Worm (Caenorhabditis elegans) whole organism, midembryonic: ENCODE data around the gene nlp-61.

Experiments used
- T22C8.4 ChIP-seq: fragments of 200-800 bp; sonication (Bioruptor generic); IDR thresholded peaks from 2 replicates; pipeline ENCODE4 v1.3.6; 2022; ENCODE audit warnings: missing genetic modification characterization, missing compliant biosample characterization
- cog-1 ChIP-seq: sonication (generic microtip); optimal IDR thresholded peaks from 2 replicates; lab custom pipeline; 2016; ENCODE audit warnings: missing genetic modification characterization, missing compliant biosample characterization
- flt-1 ChIP-seq: fragments of 200-800 bp; sonication (Bioruptor generic); IDR thresholded peaks from 2 replicates; pipeline ENCODE4 v1.3.6; 2022; ENCODE audit warnings: missing genetic modification characterization, missing compliant biosample characterization
- klf-2 ChIP-seq: fragments of 200-800 bp; sonication (Bioruptor generic); conservative IDR thresholded peaks from 2 replicates; pipeline ENCODE4 v1.3.6; 2022; ENCODE audit warnings: missing genetic modification reagents, missing genetic modification characterization, missing compliant biosample characterization
- med-1 ChIP-seq: sonication (generic microtip); optimal IDR thresholded peaks from 2 replicates; lab custom pipeline; 2017; ENCODE audit warnings: missing genetic modification characterization, mild to moderate bottlenecking, missing compliant biosample characterization, antibody characterized with exemption, missing genetic modification reagents; ENCODE audit not compliant: insufficient read depth
- ref-1 ChIP-seq: fragments of 200-800 bp; sonication (Bioruptor generic); conservative IDR thresholded peaks from 2 replicates; pipeline ENCODE4 v1.3.6; 2022; ENCODE audit warnings: missing genetic modification reagents, missing genetic modification characterization, missing compliant biosample characterization
- tab-1 ChIP-seq: fragments of 200-800 bp; sonication (Bioruptor generic); IDR thresholded peaks from 2 replicates; pipeline ENCODE4 v1.3.6; 2022; ENCODE audit warnings: missing genetic modification characterization, missing compliant biosample characterization
- ztf-23 ChIP-seq: fragments of 200-800 bp; sonication (Bioruptor generic); IDR thresholded peaks from 2 replicates; pipeline ENCODE4 v1.3.6; 2022; ENCODE audit warnings: missing genetic modification reagents, missing genetic modification characterization, missing compliant biosample characterization
- ztf-29 ChIP-seq: fragments of 200-800 bp; sonication (Bioruptor generic); IDR thresholded peaks from 2 replicates; pipeline ENCODE4 v1.3.6; 2022; ENCODE audit warnings: missing genetic modification reagents, missing genetic modification characterization, missing compliant biosample characterization

The nlp-61 gene

DNA sequence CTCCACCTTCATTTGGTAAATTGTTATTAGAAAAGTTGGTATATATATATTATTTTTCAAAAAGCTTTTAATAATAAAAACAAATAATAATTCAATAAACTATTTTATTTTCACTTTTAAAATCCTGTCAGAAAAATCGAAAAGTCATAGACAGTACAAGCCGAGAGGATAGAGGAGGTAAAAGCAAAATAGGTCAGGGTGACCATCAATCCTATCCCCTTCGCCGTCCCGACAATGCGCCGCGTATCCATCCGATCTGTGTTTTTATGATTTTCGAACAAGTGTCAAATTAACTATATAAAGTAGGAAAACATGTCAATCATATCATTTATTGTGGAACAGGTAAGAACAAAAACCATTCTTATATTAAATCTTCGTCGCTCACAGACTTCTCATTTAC lies 38.0 kb downstream of the nlp-61 start:
- no peak for TF ChIP-seq cog-1
- TF ChIP-seq ztf-23 (GFP tag; lab: Robert Waterston, UW) = no peak
- no peak for TF ChIP-seq med-1 (GFP tag; lab: Kevin White, UChicago)
- no peak for TF ChIP-seq ztf-29 (GFP tag; lab: Robert Waterston, UW)
- TF ChIP-seq ref-1 (GFP tag; lab: Robert Waterston, UW) = no peak
- TF ChIP-seq flt-1 (GFP tag; lab: Robert Waterston, UW) = no peak
- no peak for TF ChIP-seq tab-1 (GFP tag; lab: Robert Waterston, UW)
- no peak for TF ChIP-seq T22C8.4
- TF ChIP-seq klf-2 (GFP tag; lab: Robert Waterston, UW) = no peak

DNA sequence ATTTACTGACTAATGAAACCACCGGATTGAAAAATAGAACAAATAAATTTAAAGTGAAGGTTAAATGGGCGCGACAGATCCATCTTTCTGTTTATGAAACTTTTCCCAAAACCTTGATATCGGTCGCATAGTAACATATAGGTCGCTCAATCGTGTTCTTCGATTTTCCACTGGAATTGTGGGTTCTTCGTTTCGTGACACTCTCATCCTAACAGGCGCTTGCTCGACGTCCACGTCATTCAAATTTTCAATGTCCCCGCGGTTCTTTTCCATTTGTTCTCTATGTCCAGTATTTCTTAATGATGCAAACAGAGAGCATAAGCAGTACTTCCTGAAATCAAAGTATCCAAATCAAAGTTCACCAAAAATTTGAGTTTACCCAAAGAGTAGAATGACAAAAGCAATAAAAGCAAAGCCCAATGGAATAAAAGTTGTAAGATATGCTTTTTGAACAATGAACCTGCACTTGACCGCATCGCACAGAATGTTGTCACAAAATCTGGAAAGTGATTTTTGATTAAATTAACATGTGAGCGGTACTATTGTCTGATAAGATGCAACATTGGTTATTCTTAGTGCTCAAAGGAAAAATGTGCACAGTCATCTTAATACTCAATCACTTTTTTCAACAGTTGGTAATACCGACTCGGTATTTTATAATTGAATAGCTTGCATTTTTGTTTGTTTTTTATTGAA lies 40.1 kb downstream of the nlp-61 start, which contains the start of gene F27D9.13:
Gene F27D9.13 (minus strand): TSS at position 51 of the 696 bp plus-strand sequence.
- no peak for TF ChIP-seq cog-1
- no peak for TF ChIP-seq ref-1 (GFP tag; lab: Robert Waterston, UW)
- no peak for TF ChIP-seq tab-1 (GFP tag; lab: Robert Waterston, UW)
- no peak for TF ChIP-seq T22C8.4
- no peak for TF ChIP-seq klf-2 (GFP tag; lab: Robert Waterston, UW)
- no peak for TF ChIP-seq ztf-23 (GFP tag; lab: Robert Waterston, UW)
- TF ChIP-seq flt-1 (GFP tag; lab: Robert Waterston, UW) = no peak
- no peak for TF ChIP-seq med-1 (GFP tag; lab: Kevin White, UChicago)
- TF ChIP-seq ztf-29 (GFP tag; lab: Robert Waterston, UW) = no peak

DNA sequence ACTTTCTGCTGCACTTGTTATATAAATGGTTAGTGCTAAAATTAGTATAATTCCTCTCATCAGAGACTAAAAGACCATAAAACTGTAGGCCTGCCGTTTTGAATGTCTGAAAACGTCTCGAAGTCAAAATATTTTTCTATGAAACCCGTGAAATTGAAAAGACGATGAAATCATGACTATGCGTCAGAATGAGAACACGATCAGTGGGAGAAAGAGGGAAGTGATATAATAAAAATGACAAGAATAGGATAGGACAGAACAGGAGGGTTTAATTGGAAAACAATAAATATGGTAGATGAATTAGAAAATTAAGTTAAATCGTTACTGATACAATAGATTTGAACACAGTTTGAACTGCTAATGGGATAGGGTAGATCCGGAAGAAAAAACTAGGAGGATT lies 43.2 kb downstream of the nlp-61 start, which contains the start of gene F27D9.7:
Gene F27D9.7 (minus strand): TSS at position 101 of the 400 bp plus-strand sequence.
- TF ChIP-seq klf-2 (GFP tag; lab: Robert Waterston, UW) (no peak), flt-1 (GFP tag; lab: Robert Waterston, UW) (no peak), ztf-23 (GFP tag; lab: Robert Waterston, UW) (no peak), ref-1 (GFP tag; lab: Robert Waterston, UW) (no peak), med-1 (GFP tag; lab: Kevin White, UChicago) (no peak)

DNA sequence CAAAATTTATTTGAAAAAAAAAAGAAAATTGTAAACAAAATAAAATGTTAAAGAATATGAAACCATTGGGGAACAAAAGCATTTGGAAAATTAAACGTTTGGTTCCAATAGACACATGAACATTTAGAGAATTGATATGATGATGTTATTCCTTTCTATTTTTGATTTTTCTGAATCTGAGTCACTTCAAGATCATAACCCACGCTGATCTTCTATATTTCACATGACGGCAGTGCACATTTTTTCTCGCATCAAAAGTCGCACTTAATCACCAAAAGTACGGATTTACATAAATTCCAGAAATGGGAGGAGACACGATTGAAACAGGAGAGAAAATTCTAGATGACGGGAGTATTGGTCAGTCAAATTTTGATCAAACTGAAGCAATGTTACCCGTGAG lies 45.2 kb downstream of the nlp-61 start, which contains the start of gene F27D9.2:
Gene F27D9.2 (plus strand): TSS at position 301 of the 400 bp plus-strand sequence.
- TF ChIP-seq ref-1 (GFP tag; lab: Robert Waterston, UW) (no peak), klf-2 (GFP tag; lab: Robert Waterston, UW) (no peak), T22C8.4 (no peak), tab-1 (GFP tag; lab: Robert Waterston, UW) (no peak), cog-1 (no peak), flt-1 (GFP tag; lab: Robert Waterston, UW) (no peak)

DNA sequence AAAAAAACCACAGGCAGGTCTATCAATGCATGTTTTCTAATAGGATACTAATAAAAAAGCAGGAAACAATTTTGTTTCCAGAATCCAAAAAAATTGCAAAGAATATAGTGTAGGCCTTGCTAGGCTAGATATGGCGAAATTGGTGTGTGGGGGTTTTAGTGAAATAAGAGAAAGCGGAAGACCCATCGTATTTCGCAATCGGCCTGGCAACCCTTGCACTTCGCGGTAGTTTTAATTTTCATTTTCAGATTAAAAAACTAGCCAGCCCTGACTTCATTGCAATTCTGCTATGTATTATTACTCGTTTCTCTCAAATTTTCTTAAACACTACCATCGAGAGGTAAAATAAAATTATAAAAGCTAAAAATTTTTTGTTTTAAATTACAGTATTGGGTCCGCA lies 47.4 kb downstream of the nlp-61 start:
- no peak for TF ChIP-seq ztf-23 (GFP tag; lab: Robert Waterston, UW)
- no peak for TF ChIP-seq tab-1 (GFP tag; lab: Robert Waterston, UW)
- TF ChIP-seq med-1 (GFP tag; lab: Kevin White, UChicago) = no peak
- no peak for TF ChIP-seq klf-2 (GFP tag; lab: Robert Waterston, UW)
- TF ChIP-seq T22C8.4 = no peak
